Worm (Caenorhabditis elegans): ENCODE results near the gene F25H8.2.

ce11 chrIV:9982895-9983294 is 50.9 kb downstream of the F25H8.2 start, which contains the start of gene mam-2:
- no peak for TF ChIP-seq blmp-1 (tag; optimal IDR thresholded peaks at IDR 0.05)
- no peak for TF ChIP-seq mls-2 (tag; optimal IDR thresholded peaks at IDR 0.05)
- no peak for TF ChIP-seq zip-8 (tag; optimal IDR thresholded peaks at IDR 0.05)
- no peak for TF ChIP-seq pha-4 (tag; optimal IDR thresholded peaks at IDR 0.05)
- no peak for TF ChIP-seq unc-62 (GFP tag; optimal IDR thresholded peaks at IDR 0.05)
- no peak for TF ChIP-seq bed-3 (GFP tag; optimal IDR thresholded peaks at IDR 0.05)
- TF ChIP-seq ces-1 (GFP tag; optimal IDR thresholded peaks at IDR 0.05): no peak
- TF ChIP-seq hlh-1 (tag; optimal IDR thresholded peaks at IDR 0.05): no peak
- no peak for TF ChIP-seq nhr-237 (tag; optimal IDR thresholded peaks at IDR 0.05)
- no peak for TF ChIP-seq nhr-76 (tag; optimal IDR thresholded peaks at IDR 0.05)
- TF ChIP-seq nhr-28 (tag; optimal IDR thresholded peaks at IDR 0.05): no peak
- no peak for TF ChIP-seq unc-39 (tag; optimal IDR thresholded peaks at IDR 0.05)
